Fruit fly (Drosophila melanogaster): Measurements from ENCODE around the gene sba.

The sba gene

DNA sequence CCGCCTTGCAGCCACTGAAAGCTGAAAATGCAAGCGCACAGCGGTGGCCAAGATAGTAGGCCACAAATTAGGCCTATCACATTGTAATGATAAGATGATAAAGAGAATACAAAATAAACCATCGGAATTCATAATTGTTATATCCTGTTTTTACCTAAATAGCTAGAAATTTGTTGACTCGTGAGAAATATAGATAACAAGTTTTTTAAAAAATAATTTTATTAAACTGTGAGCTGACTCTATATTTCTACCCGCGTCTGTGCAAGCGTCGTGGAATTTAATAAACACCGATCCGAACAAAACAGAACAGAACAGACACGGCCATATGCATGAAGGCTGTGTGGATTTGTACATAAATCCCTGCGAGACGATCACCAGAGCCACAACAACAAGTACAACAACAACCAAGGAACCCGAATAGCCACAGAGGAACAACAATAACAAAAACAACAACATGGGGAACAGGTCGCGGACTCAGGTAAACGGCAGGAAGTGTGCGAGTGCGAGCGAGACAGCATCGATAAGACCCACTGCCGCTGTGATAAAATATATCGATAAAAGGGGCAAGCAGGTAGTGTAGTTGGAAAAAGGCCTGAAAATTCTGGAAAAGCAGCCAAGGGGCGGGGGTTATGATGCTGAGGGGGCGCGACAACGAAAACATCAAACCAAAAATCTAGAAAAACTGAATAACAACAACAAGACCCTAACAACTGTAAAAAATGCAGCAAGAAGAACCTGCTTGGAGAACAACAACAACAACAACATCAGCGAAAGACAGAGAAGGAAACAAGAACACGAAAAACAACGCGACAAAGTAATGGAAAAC is 36.3 kb downstream of the sba start (continued):
- TF ChIP-seq bigmax (GFP tag; optimal IDR thresholded peaks at IDR 0.05): no peak
- TF ChIP-seq D19B (GFP tag; optimal IDR thresholded peaks at IDR 0.05): no peak
- TF ChIP-seq en (GFP tag; optimal IDR thresholded peaks at IDR 0.05): peak; percentile 65
- no peak; the same call in 1 of the 2 replicates for TF ChIP-seq crol (GFP tag; IDR thresholded peaks at IDR 0.05)
- TF ChIP-seq inv (GFP tag; IDR thresholded peaks at IDR 0.05; ENCODE audit: partially characterized antibody): 0 out of 2 replicates have a peak, but pooled peaks have one; percentile 9
- TF ChIP-seq ato (GFP tag; IDR thresholded peaks at IDR 0.05; ENCODE audit: partially characterized antibody): no peak
- no peak for TF ChIP-seq sc (optimal IDR thresholded peaks at IDR 0.05)
- TF ChIP-seq sc (GFP tag; optimal IDR thresholded peaks at IDR 0.05): peak; percentile 85
- peak; percentile 95 for TF ChIP-seq CG15696 (tag; optimal IDR thresholded peaks at IDR 0.05)
- peak; percentile 9 for TF ChIP-seq sima (GFP tag; optimal IDR thresholded peaks at IDR 0.05)
- peak; percentile 78 for TF ChIP-seq ap (GFP tag; IDR thresholded peaks at IDR 0.05)
- peak in 1 of 3 experiments; percentile 96 for TF ChIP-seq lola (GFP tag; optimal IDR thresholded peaks at IDR 0.05)
- peak; percentile 72 for TF ChIP-seq Fer1 (GFP tag; optimal IDR thresholded peaks at IDR 0.05)
- peak; percentile 63 for TF ChIP-seq Rfx (GFP tag; IDR thresholded peaks at IDR 0.05)
- TF ChIP-seq Atf6 (GFP tag; IDR thresholded peaks at IDR 0.05): peak; percentile 76; the same call in 1 of the 2 replicates
- TF ChIP-seq CG10147 (GFP tag; optimal IDR thresholded peaks at IDR 0.05): peak; percentile 62
- peak; percentile 54 for TF ChIP-seq pho (GFP tag; optimal IDR thresholded peaks at IDR 0.05)
- no peak for TF ChIP-seq bowl (GFP tag; IDR thresholded peaks at IDR 0.05)
- peak; percentile 73 for TF ChIP-seq lilli (GFP tag; optimal IDR thresholded peaks at IDR 0.05)
- peak; percentile 96 for TF ChIP-seq dmrt11E (tag; optimal IDR thresholded peaks at IDR 0.05)
- TF ChIP-seq z (GFP tag; IDR thresholded peaks at IDR 0.05): peak; percentile 40; the same call in 1 of the 3 replicates
- peak; percentile 12; the same call in 1 of the 3 replicates for TF ChIP-seq CG2199 (GFP tag; IDR thresholded peaks at IDR 0.05)
- peak; percentile 70 for TF ChIP-seq Vsx1 (GFP tag; optimal IDR thresholded peaks at IDR 0.05)
- peak; percentile 82 for TF ChIP-seq odd (GFP tag; optimal IDR thresholded peaks at IDR 0.05)
- no peak for TF ChIP-seq CG34376 (GFP tag; optimal IDR thresholded peaks at IDR 0.05)
- no peak for TF ChIP-seq CG16779 (GFP tag; IDR thresholded peaks at IDR 0.05)
- TF ChIP-seq da (GFP tag; optimal IDR thresholded peaks at IDR 0.05): no peak
- peak; percentile 84 for TF ChIP-seq Hsf (GFP tag; optimal IDR thresholded peaks at IDR 0.05)
- peak; percentile 88 for TF ChIP-seq Sox102F (GFP tag; optimal IDR thresholded peaks at IDR 0.05)
- TF ChIP-seq CG2129 (GFP tag; IDR thresholded peaks at IDR 0.05; ENCODE audit: partially characterized antibody): no peak
- TF ChIP-seq lbe (GFP tag; optimal IDR thresholded peaks at IDR 0.05): peak; percentile 91
- peak; percentile 80 for TF ChIP-seq Side (GFP tag; optimal IDR thresholded peaks at IDR 0.05)
- TF ChIP-seq CG8944 (GFP tag; optimal IDR thresholded peaks at IDR 0.05): peak; percentile 68
- no peak for TF ChIP-seq CG6765 (GFP tag; optimal IDR thresholded peaks at IDR 0.05)
- TF ChIP-seq CG4404 (GFP tag; IDR thresholded peaks at IDR 0.05): peak; percentile 86
- no peak for TF ChIP-seq gsb (GFP tag; IDR thresholded peaks at IDR 0.05)
- no peak for TF ChIP-seq br (optimal IDR thresholded peaks at IDR 0.05)
- TF ChIP-seq CG17328 (GFP tag; IDR thresholded peaks at IDR 0.05): peak; percentile 90
- TF ChIP-seq Fer2 (tag; optimal IDR thresholded peaks at IDR 0.05): peak; percentile 42
- no peak for TF ChIP-seq CkIIα-i1 (GFP tag; IDR thresholded peaks at IDR 0.05)
- TF ChIP-seq BEAF-32 (GFP tag; optimal IDR thresholded peaks at IDR 0.05): no peak
- peak; percentile 55 for TF ChIP-seq CG8281 (tag; optimal IDR thresholded peaks at IDR 0.05)
- no peak for TF ChIP-seq h (optimal IDR thresholded peaks at IDR 0.05)
- peak; percentile 74; the same call in 2 of the 3 replicates for TF ChIP-seq H15 (GFP tag; IDR thresholded peaks at IDR 0.05)
- TF ChIP-seq tup (GFP tag; optimal IDR thresholded peaks at IDR 0.05): peak; percentile 36
- peak; percentile 45 for TF ChIP-seq HLH54F (GFP tag; optimal IDR thresholded peaks at IDR 0.05)
- TF ChIP-seq CG10565 (GFP tag; optimal IDR thresholded peaks at IDR 0.05): peak; percentile 41
- TF ChIP-seq CG5953 (GFP tag; IDR thresholded peaks at IDR 0.05): no peak; the same call in 1 of the 2 replicates
- no peak for TF ChIP-seq hkb (optimal IDR thresholded peaks at IDR 0.05)
- TF ChIP-seq hkb (GFP tag; IDR thresholded peaks at IDR 0.05): peak; percentile 87

Measured in whole organism, embryonic.